Worm (Caenorhabditis elegans): Measurements from ENCODE around the gene lgc-14.

lgc-14 gene

DNA sequence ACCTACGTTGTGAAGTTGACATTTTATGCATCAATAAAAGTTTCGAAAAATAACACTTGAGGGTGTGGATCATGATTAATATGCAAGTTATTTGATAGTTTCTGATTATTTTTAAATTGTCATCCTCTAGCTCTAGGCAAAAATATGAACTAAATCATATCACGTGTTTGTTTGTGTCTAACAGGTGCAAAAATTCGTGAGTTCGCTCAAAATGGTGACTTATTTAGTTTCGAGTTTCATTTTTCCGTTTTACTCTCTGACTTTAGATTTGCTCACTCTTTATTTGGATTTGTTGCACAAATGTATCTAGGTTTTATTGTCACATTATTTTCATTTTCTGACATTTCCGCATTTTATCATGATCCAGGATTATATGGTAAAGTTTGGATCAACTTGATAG, 7.0 kb downstream of the lgc-14 start, which contains the start of gene lgc-16:
TSS of gene lgc-16 (plus strand) at position 301 of the 400 bp plus-strand sequence.
- TF ChIP-seq nhr-11 (tag; optimal IDR thresholded peaks at IDR 0.05) = no peak
- no peak for TF ChIP-seq elt-2 (tag; optimal IDR thresholded peaks at IDR 0.05)

DNA sequence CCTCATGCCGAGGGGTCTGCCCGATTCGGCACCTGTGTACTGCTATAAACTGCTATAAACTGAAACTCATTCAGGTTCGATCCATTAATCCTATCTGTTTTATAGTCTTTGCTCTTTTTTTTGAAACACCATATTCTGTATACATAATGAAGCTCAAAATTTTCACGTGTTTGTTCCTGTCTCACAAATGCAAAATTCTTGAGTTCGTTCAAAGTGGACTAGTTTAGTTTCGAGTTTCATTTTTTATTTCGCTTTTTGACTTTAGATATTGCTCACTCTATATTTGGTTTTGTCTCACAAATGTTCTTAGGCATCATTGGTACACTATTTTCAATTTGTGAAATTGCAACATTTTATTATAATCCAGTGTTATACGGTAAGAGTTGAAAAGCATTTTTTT, 10.0 kb downstream of the lgc-14 start, which contains the start of gene lgc-17:
TSS of gene lgc-17 (plus strand) at position 301 of the 400 bp plus-strand sequence.
- TF ChIP-seq Y22D7AL.16 (tag; optimal IDR thresholded peaks at IDR 0.05) (no peak), nhr-232 (tag; optimal IDR thresholded peaks at IDR 0.05) (no peak), ets-4 (tag; optimal IDR thresholded peaks at IDR 0.05) (no peak), C38D4.7 (GFP tag; optimal IDR thresholded peaks at IDR 0.05) (no peak), ama-1 (optimal IDR thresholded peaks at IDR 0.05) (no peak), lin-11 (tag; optimal IDR thresholded peaks at IDR 0.05) (no peak), tbx-7 (tag; optimal IDR thresholded peaks at IDR 0.05) (no peak), hlh-15 (tag; optimal IDR thresholded peaks at IDR 0.05) (no peak), madf-2 (tag; optimal IDR thresholded peaks at IDR 0.05) (no peak), ztf-16 (tag; optimal IDR thresholded peaks at IDR 0.05) (no peak)

DNA sequence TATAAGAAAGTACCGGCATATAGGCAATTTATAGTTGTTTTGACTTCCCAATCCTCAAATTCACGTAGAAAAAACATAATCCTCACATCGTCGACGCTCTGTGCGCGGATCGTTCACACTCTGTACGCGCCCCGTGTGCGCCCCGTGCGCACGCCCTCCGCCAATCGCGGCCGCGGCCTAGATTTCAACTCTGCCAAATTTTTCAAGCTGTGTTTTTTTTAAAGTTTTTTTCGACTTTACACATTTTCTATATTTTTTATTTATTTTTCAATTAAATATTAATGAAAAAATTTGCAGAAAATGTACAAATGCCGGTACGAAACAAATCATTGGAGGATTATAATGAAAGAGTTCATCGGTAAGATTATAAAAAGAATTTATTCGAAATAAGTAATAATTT, 11.8 kb downstream of the lgc-14 start, which contains the start of gene T01H10.11:
TSS of gene T01H10.11 (plus strand) at position 301 of the 400 bp plus-strand sequence.
- TF ChIP-seq nhr-11 (tag; optimal IDR thresholded peaks at IDR 0.05) (no peak), lim-6 (tag; optimal IDR thresholded peaks at IDR 0.05) (no peak), pax-1 (tag; optimal IDR thresholded peaks at IDR 0.05) (no peak), C08G9.2 (tag; optimal IDR thresholded peaks at IDR 0.05) (no peak), ceh-30 (tag; optimal IDR thresholded peaks at IDR 0.05) (no peak), unc-55 (GFP tag; optimal IDR thresholded peaks at IDR 0.05) (no peak), unc-3 (GFP tag; conservative IDR thresholded peaks at IDR 0.05) (no peak), unc-3 (tag; optimal IDR thresholded peaks at IDR 0.05) (no peak), ceh-18 (tag; optimal IDR thresholded peaks at IDR 0.05) (no peak), sox-4 (tag; optimal IDR thresholded peaks at IDR 0.05) (no peak)

DNA sequence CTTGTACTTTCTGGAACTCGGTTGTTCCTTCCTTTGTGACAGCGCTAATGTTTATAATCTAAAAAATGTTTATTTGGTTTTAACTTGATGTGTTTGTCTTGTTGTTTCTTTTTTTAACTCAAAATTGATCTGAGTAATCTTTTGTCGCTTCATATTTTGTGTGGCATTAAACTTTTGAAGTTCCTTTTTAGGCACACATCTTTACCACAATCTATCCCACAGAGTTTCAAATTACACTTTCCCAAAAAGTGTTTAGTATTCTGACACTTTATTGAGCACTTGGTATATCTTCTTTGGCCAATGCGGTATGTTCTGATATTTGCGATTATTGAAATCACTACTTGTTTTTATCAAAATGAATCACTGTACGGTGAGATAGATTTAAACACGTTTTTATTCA, 14.0 kb downstream of the lgc-14 start, which contains the start of gene lgc-18:
TSS of gene lgc-18 (plus strand) at position 301 of the 400 bp plus-strand sequence.
- no peak for TF ChIP-seq syd-9 (tag; optimal IDR thresholded peaks at IDR 0.05)
- no peak for TF ChIP-seq pat-9 (tag; optimal IDR thresholded peaks at IDR 0.05)
- no peak for TF ChIP-seq mec-3 (tag; optimal IDR thresholded peaks at IDR 0.05; ENCODE audit: borderline replicate concordance)
- no peak for TF ChIP-seq dmd-4 (tag; optimal IDR thresholded peaks at IDR 0.05; ENCODE audit: borderline replicate concordance)
- TF ChIP-seq unc-42 (tag; optimal IDR thresholded peaks at IDR 0.05) = no peak
- TF ChIP-seq K02D7.2 (tag; optimal IDR thresholded peaks at IDR 0.05) = no peak
- TF ChIP-seq madf-2 (tag; optimal IDR thresholded peaks at IDR 0.05) = no peak
- no peak for TF ChIP-seq fkh-10 (GFP tag; optimal IDR thresholded peaks at IDR 0.05)
- TF ChIP-seq rnt-1 (tag; optimal IDR thresholded peaks at IDR 0.05) = no peak
- no peak for TF ChIP-seq hlh-6 (tag; optimal IDR thresholded peaks at IDR 0.05)
- no peak for TF ChIP-seq ceh-6 (GFP tag; optimal IDR thresholded peaks at IDR 0.05)

DNA sequence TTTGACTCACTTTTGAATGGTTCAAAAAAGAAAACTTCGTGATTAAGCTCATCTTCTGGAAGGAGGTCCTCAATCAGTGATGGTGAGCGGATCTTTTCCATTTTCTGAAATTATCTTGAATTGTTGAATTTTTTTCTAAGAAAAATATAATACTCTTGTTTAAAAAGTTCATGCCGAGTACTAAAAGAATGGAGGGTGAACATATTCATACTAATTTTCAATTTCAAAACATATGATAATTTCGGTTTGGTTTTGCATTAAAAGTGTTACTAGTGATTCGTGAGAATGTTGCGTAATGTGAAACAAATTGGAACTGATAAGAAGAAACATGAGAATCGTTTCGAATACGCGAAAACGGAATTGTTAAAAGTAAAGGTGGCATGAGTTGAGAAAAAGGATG, 29.7 kb downstream of the lgc-14 start, which contains the start of gene lyst-1:
TSS of gene lyst-1 (minus strand) at position 101 of the 400 bp plus-strand sequence.
- no peak for TF ChIP-seq ceh-9 (tag; optimal IDR thresholded peaks at IDR 0.05)
- TF ChIP-seq gmeb-2 (tag; optimal IDR thresholded peaks at IDR 0.05) = no peak
- no peak for TF ChIP-seq tbx-2 (tag; optimal IDR thresholded peaks at IDR 0.05)
- TF ChIP-seq Y22D7AL.16 (tag; optimal IDR thresholded peaks at IDR 0.05) = no peak
- no peak for TF ChIP-seq pax-1 (tag; optimal IDR thresholded peaks at IDR 0.05)
- no peak for TF ChIP-seq ets-4 (tag; optimal IDR thresholded peaks at IDR 0.05)
- no peak for TF ChIP-seq pag-3 (tag; optimal IDR thresholded peaks at IDR 0.05; ENCODE audit: borderline replicate concordance)
- no peak for TF ChIP-seq lin-11 (tag; optimal IDR thresholded peaks at IDR 0.05)
- no peak for TF ChIP-seq unc-3 (GFP tag; conservative IDR thresholded peaks at IDR 0.05)
- no peak for TF ChIP-seq unc-3 (tag; optimal IDR thresholded peaks at IDR 0.05)
- no peak for TF ChIP-seq sox-4 (tag; optimal IDR thresholded peaks at IDR 0.05)
